Fruit fly (Drosophila melanogaster) whole organism, embryonic: ENCODE results near the gene Dscam2.

Experiments used
- Atf6 ChIP-seq: fragments of 200-800 bp; sonication (Bioruptor generic); IDR thresholded peaks from 2 replicates; pipeline ENCODE4 v1.3.6; 2022; ENCODE audit warnings: missing biosample characterization, missing genetic modification characterization
- CG10959 ChIP-seq: fragments of 200-800 bp; sonication (Bioruptor generic); IDR thresholded peaks from 2 replicates; pipeline ENCODE4 v1.3.6; 2022; ENCODE audit warnings: missing biosample characterization, missing genetic modification characterization
- CG10979 ChIP-seq: fragments of 200-800 bp; sonication (Bioruptor generic); optimal IDR thresholded peaks from 2 replicates; lab custom pipeline; 2018; ENCODE audit warnings: missing biosample characterization, mild to moderate bottlenecking, missing genetic modification characterization, moderate library complexity
- CG12236 ChIP-seq: fragments of 200-800 bp; sonication (Bioruptor generic); optimal IDR thresholded peaks from 2 replicates; lab custom pipeline; 2016; ENCODE audit warnings: missing biosample characterization, missing genetic modification characterization
- CG13424 ChIP-seq: fragments of 200-800 bp; sonication (Bioruptor generic); optimal IDR thresholded peaks from 2 replicates; lab custom pipeline; 2019; ENCODE audit warnings: missing biosample characterization, mild to moderate bottlenecking, missing genetic modification characterization, moderate library complexity
- CG14441 ChIP-seq: fragments of 200-800 bp; sonication (Bioruptor generic); IDR thresholded peaks from 2 replicates; pipeline ENCODE4 v1.3.6; 2022; ENCODE audit warnings: missing biosample characterization, missing genetic modification characterization
- CG1602 ChIP-seq: fragments of 200-800 bp; sonication (Bioruptor generic); optimal IDR thresholded peaks from 3 replicates; lab custom pipeline; 2016; ENCODE audit warnings: missing biosample characterization, missing genetic modification characterization
- CG17385 ChIP-seq: fragments of 200-800 bp; sonication (Bioruptor generic); optimal IDR thresholded peaks from 3 replicates; lab custom pipeline; 2018; ENCODE audit warnings: missing biosample characterization, mild to moderate bottlenecking, missing genetic modification characterization
- CG2116 ChIP-seq: fragments of 200-800 bp; sonication (Bioruptor generic); optimal IDR thresholded peaks from 3 replicates; lab custom pipeline; 2018; ENCODE audit warnings: missing biosample characterization, mild to moderate bottlenecking, missing genetic modification characterization
- CG30403 ChIP-seq: fragments of 200-800 bp; sonication (Bioruptor generic); optimal IDR thresholded peaks from 3 replicates; lab custom pipeline; 2016; ENCODE audit warnings: missing biosample characterization, missing genetic modification characterization
- CG3407 ChIP-seq: fragments of 200-800 bp; sonication (Bioruptor generic); optimal IDR thresholded peaks from 2 replicates; lab custom pipeline; 2018; ENCODE audit warnings: missing biosample characterization, mild to moderate bottlenecking, missing genetic modification characterization
- CG3838 ChIP-seq: fragments of 200-800 bp; sonication (Bioruptor generic); optimal IDR thresholded peaks from 3 replicates; lab custom pipeline; 2016; ENCODE audit warnings: missing biosample characterization, missing genetic modification characterization
- CG3995 ChIP-seq: fragments of 200-800 bp; sonication (Bioruptor generic); optimal IDR thresholded peaks from 3 replicates; lab custom pipeline; 2016; ENCODE audit warnings: missing biosample characterization, missing genetic modification characterization
- CG4360 ChIP-seq: fragments of 200-800 bp; sonication (Bioruptor generic); IDR thresholded peaks from 2 replicates; pipeline ENCODE4 v1.3.6; 2022; ENCODE audit warnings: missing biosample characterization, missing genetic modification characterization
- CG5953 ChIP-seq: fragments of 200-800 bp; sonication (Bioruptor generic); IDR thresholded peaks from 2 replicates; pipeline ENCODE4 v1.3.6; 2022; ENCODE audit warnings: missing biosample characterization, missing genetic modification characterization
- CG6175 ChIP-seq: fragments of 200-800 bp; sonication (Bioruptor generic); IDR thresholded peaks from 3 replicates; pipeline ENCODE4 v1.3.6; 2022; ENCODE audit warnings: missing biosample characterization, missing genetic modification characterization
- CG6689 ChIP-seq: fragments of 200-800 bp; sonication (Bioruptor generic); IDR thresholded peaks from 2 replicates; pipeline ENCODE4 v1.3.6; 2022; ENCODE audit warnings: missing biosample characterization, missing genetic modification characterization
- CG7963 ChIP-seq: fragments of 200-800 bp; sonication (Bioruptor generic); IDR thresholded peaks from 3 replicates; pipeline ENCODE4 v1.3.6; 2022; ENCODE audit warnings: missing biosample characterization, missing genetic modification characterization; ENCODE audit not compliant: partially characterized antibody
- CG8388 ChIP-seq: fragments of 200-800 bp; sonication (Bioruptor generic); optimal IDR thresholded peaks from 2 replicates; lab custom pipeline; 2019; ENCODE audit warnings: missing biosample characterization, mild to moderate bottlenecking, missing genetic modification characterization, moderate library complexity
- CG8478 ChIP-seq: fragments of >200 bp; optimal IDR thresholded peaks from 2 replicates; lab custom pipeline; 2018
- CG9215 ChIP-seq: fragments of 200-800 bp; sonication (Bioruptor generic); IDR thresholded peaks from 2 replicates; pipeline ENCODE4 v1.3.6; 2022; ENCODE audit warnings: missing biosample characterization, missing genetic modification characterization
- CoRest ChIP-seq: fragments of 200-800 bp; sonication (Bioruptor generic); optimal IDR thresholded peaks from 3 replicates; lab custom pipeline; 2018; ENCODE audit warnings: missing biosample characterization, mild to moderate bottlenecking, missing genetic modification characterization, moderate library complexity
- Dfd ChIP-seq, 2 experiments: fragments of >200 bp; optimal IDR thresholded peaks; 2 replicates each; lab custom pipeline; 2017; ENCODE audit warnings: missing biosample characterization in 2 of 2, missing genetic modification characterization in 2 of 2
- Eip74EF ChIP-seq, 2 experiments: fragments of 200-800 bp in 1 of 2; fragments of >200 bp in 1 of 2; sonication (Bioruptor generic) in 1 of 2; optimal IDR thresholded peaks; 2 replicates each; lab custom pipeline; 2017 to 2019; ENCODE audit warnings: missing biosample characterization in 2 of 2, missing genetic modification characterization in 2 of 2, mild to moderate bottlenecking in 1 of 2, moderate library complexity in 1 of 2
- HHEX ChIP-seq: fragments of 200-800 bp; sonication (Bioruptor generic); optimal IDR thresholded peaks from 3 replicates; lab custom pipeline; 2017; ENCODE audit warnings: missing biosample characterization, mild to moderate bottlenecking, missing genetic modification characterization, missing genetic modification reagents
- Kr ChIP-seq: fragments of 200-800 bp; sonication (Bioruptor generic); optimal IDR thresholded peaks from 2 replicates; lab custom pipeline; 2017; ENCODE audit warnings: missing biosample characterization, mild to moderate bottlenecking, missing genetic modification characterization
- Lpt ChIP-seq: fragments of >200 bp; optimal IDR thresholded peaks from 2 replicates; lab custom pipeline; 2018; ENCODE audit warnings: missing biosample characterization, missing genetic modification characterization
- MBD-R2 ChIP-seq: fragments of 200-800 bp; sonication (Bioruptor generic); IDR thresholded peaks from 2 replicates; pipeline ENCODE4 v1.3.6; 2022; ENCODE audit warnings: missing biosample characterization, missing genetic modification characterization
- NC2β ChIP-seq: fragments of 200-800 bp; sonication (Bioruptor generic); optimal IDR thresholded peaks from 2 replicates; lab custom pipeline; 2016; ENCODE audit warnings: missing biosample characterization, missing genetic modification characterization
- Neu2 ChIP-seq: fragments of 200-800 bp; sonication (Bioruptor generic); optimal IDR thresholded peaks from 3 replicates; lab custom pipeline; 2016; ENCODE audit warnings: missing biosample characterization, missing genetic modification characterization, borderline replicate concordance
- Oli ChIP-seq: fragments of 200-800 bp; sonication (Bioruptor generic); optimal IDR thresholded peaks from 2 replicates; lab custom pipeline; 2018; ENCODE audit warnings: missing biosample characterization, mild to moderate bottlenecking, missing genetic modification characterization, moderate library complexity
- Sry-β ChIP-seq: fragments of 200-800 bp; sonication (Bioruptor generic); optimal IDR thresholded peaks from 2 replicates; lab custom pipeline; 2018; ENCODE audit warnings: missing biosample characterization, mild to moderate bottlenecking, missing genetic modification characterization, moderate library complexity
- Trl ChIP-seq, 3 experiments: fragments of >200 bp in 2 of 3; fragments of 200-800 bp in 1 of 3; sonication (Bioruptor generic) in 1 of 3; optimal IDR thresholded peaks; 2 replicates in 1 of 3; 3 replicates in 2 of 3; lab custom pipeline; 2016 to 2017; ENCODE audit warnings: missing biosample characterization in 1 of 3, missing genetic modification characterization in 1 of 3
- Xbp1 ChIP-seq: fragments of 200-800 bp; sonication (Bioruptor generic); optimal IDR thresholded peaks from 3 replicates; lab custom pipeline; 2016; ENCODE audit warnings: missing biosample characterization, mild to moderate bottlenecking, missing genetic modification characterization
- bsh ChIP-seq, 2 experiments: fragments of 200-800 bp; sonication (Bioruptor generic); optimal IDR thresholded peaks; 2 replicates each; lab custom pipeline; 2017 to 2018; ENCODE audit warnings: mild to moderate bottlenecking in 2 of 2, missing biosample characterization in 2 of 2, missing genetic modification characterization in 2 of 2, moderate library complexity in 1 of 2
- chif ChIP-seq, 2 experiments: fragments of 200-800 bp; sonication (Bioruptor generic); optimal IDR thresholded peaks; 3 replicates each; lab custom pipeline; 2016; ENCODE audit warnings: missing biosample characterization in 2 of 2, missing genetic modification characterization in 2 of 2
- chinmo ChIP-seq: fragments of 200-800 bp; sonication (Bioruptor generic); IDR thresholded peaks from 4 replicates; pipeline ENCODE4 v1.3.6; 2022; ENCODE audit warnings: missing biosample characterization, missing genetic modification characterization; ENCODE audit not compliant: partially characterized antibody
- da ChIP-seq: fragments of 200-800 bp; sonication (Bioruptor generic); optimal IDR thresholded peaks from 2 replicates; lab custom pipeline; 2016; ENCODE audit warnings: missing biosample characterization, missing genetic modification characterization
- exex ChIP-seq: fragments of 200-800 bp; sonication (Bioruptor generic); optimal IDR thresholded peaks from 4 replicates; lab custom pipeline; 2018; ENCODE audit warnings: missing biosample characterization, mild to moderate bottlenecking, missing genetic modification characterization, moderate library complexity
- fd96Cb ChIP-seq: fragments of 200-800 bp; sonication (Bioruptor generic); optimal IDR thresholded peaks from 2 replicates; lab custom pipeline; 2018; ENCODE audit warnings: missing biosample characterization, mild to moderate bottlenecking, missing genetic modification characterization, moderate library complexity
- inv ChIP-seq: fragments of 200-800 bp; sonication (Bioruptor generic); IDR thresholded peaks from 2 replicates; pipeline ENCODE4 v1.3.6; 2022; ENCODE audit warnings: missing biosample characterization, missing genetic modification characterization; ENCODE audit not compliant: partially characterized antibody
- knrl ChIP-seq: fragments of 200-800 bp; sonication (Bioruptor generic); IDR thresholded peaks from 3 replicates; pipeline ENCODE4 v1.3.6; 2022; ENCODE audit warnings: missing biosample characterization, missing genetic modification characterization; ENCODE audit not compliant: partially characterized antibody
- mam ChIP-seq: fragments of 200-800 bp; sonication (Bioruptor generic); optimal IDR thresholded peaks from 3 replicates; lab custom pipeline; 2016; ENCODE audit warnings: missing biosample characterization, missing genetic modification characterization
- oc ChIP-seq: fragments of 200-800 bp; sonication (Bioruptor generic); optimal IDR thresholded peaks from 2 replicates; lab custom pipeline; 2018; ENCODE audit warnings: missing biosample characterization, mild to moderate bottlenecking, missing genetic modification characterization, moderate library complexity
- pita ChIP-seq: fragments of 200-800 bp; sonication (Bioruptor generic); optimal IDR thresholded peaks from 2 replicates; lab custom pipeline; 2017; ENCODE audit warnings: missing biosample characterization, mild to moderate bottlenecking, missing genetic modification characterization
- pnt ChIP-seq: fragments of 200-800 bp; sonication (Bioruptor generic); optimal IDR thresholded peaks from 3 replicates; lab custom pipeline; 2016; ENCODE audit warnings: missing biosample characterization, missing genetic modification characterization
- sd ChIP-seq: fragments of 200-800 bp; sonication (Bioruptor generic); optimal IDR thresholded peaks from 3 replicates; lab custom pipeline; 2018; ENCODE audit warnings: missing biosample characterization, mild to moderate bottlenecking, missing genetic modification characterization, moderate library complexity
- sim ChIP-seq: fragments of 200-800 bp; sonication (Bioruptor generic); IDR thresholded peaks from 2 replicates; pipeline ENCODE4 v1.3.6; 2022; ENCODE audit warnings: missing biosample characterization, missing genetic modification characterization
- slp2 ChIP-seq: fragments of 200-800 bp; sonication (Bioruptor generic); optimal IDR thresholded peaks from 2 replicates; lab custom pipeline; 2016; ENCODE audit warnings: missing biosample characterization, missing genetic modification characterization
- twi ChIP-seq: fragments of 200-800 bp; optimal IDR thresholded peaks from 2 replicates; lab custom pipeline; 2019; ENCODE audit warnings: missing biosample characterization, mild to moderate bottlenecking, missing genetic modification characterization, moderate library complexity
- zfh2 ChIP-seq: fragments of 200-800 bp; sonication (Bioruptor generic); optimal IDR thresholded peaks from 2 replicates; lab custom pipeline; 2016; ENCODE audit warnings: missing biosample characterization, missing genetic modification characterization

Gene Dscam2

DNA sequence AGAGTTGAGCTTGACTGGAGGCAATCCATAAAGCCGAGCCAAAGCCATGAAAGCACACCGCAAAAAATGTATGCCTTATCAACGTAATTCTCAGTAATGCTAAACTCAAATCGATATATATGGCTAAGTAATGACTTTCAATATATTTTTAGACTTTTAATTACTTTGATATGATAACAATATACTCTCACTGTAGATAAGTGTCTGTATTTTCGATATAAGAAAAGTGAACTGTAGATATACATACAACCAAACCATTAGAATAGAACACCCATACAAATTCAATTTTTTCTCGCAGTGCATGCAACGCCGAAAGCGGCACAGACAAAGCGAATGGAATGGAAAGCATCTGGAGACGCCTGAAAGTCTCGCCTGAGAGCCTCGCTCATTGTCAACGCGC is 36.1 kb downstream of the Dscam2 start (continued):
- no peak for TF ChIP-seq CG5953
- peak; percentile 8 to 30 for TF ChIP-seq bsh (GFP tag; optimal IDR thresholded peaks at IDR 0.05; lab: Kevin White, UChicago)
- no peak for TF ChIP-seq Neu2
- TF ChIP-seq CG10959 (GFP tag; lab: Robert Waterston, UW), result no peak
- no peak for TF ChIP-seq CG3407
- TF ChIP-seq zfh2 (GFP tag; lab: Kevin White, UChicago), result no peak
- TF ChIP-seq inv (GFP tag; lab: Robert Waterston, UW), result no peak
- TF ChIP-seq CG7963 (GFP tag; lab: Robert Waterston, UW), result no peak
- TF ChIP-seq CG8388 (GFP tag; lab: Kevin White, UChicago), result no peak
- no peak for TF ChIP-seq CG8478 (lab: Kevin White, UChicago)
- TF ChIP-seq chinmo (GFP tag; lab: Robert Waterston, UW), result no peak
- no peak for TF ChIP-seq CG6689 (GFP tag; lab: Robert Waterston, UW)
- TF ChIP-seq pnt, result no peak
- no peak for TF ChIP-seq CG1602 (GFP tag; lab: Kevin White, UChicago)
- TF ChIP-seq CG12236 (GFP tag; lab: Kevin White, UChicago), result no peak
- no peak for TF ChIP-seq Lpt
- no peak for TF ChIP-seq oc (tag; lab: Kevin White, UChicago)
- TF ChIP-seq CG6175 (GFP tag; lab: Robert Waterston, UW), result no peak
- no peak for TF ChIP-seq Sry-β (GFP tag; lab: Kevin White, UChicago)
- TF ChIP-seq CG10979 (tag; lab: Kevin White, UChicago), result peak; percentile 37
- TF ChIP-seq Oli (tag; lab: Kevin White, UChicago), result peak; percentile 22
- no peak for TF ChIP-seq Eip74EF (GFP tag; optimal IDR thresholded peaks at IDR 0.05; lab: Kevin White, UChicago)
- TF ChIP-seq CG9215 (GFP tag; lab: Robert Waterston, UW), result no peak
- no peak for TF ChIP-seq Trl (optimal IDR thresholded peaks at IDR 0.05; lab: Kevin White, UChicago)
- no peak for TF ChIP-seq Trl (GFP tag; optimal IDR thresholded peaks at IDR 0.05; lab: Kevin White, UChicago)
- no peak for TF ChIP-seq MBD-R2
- peak; percentile 20 for TF ChIP-seq CoRest (tag; lab: Kevin White, UChicago)
- TF ChIP-seq sim (GFP tag; lab: Robert Waterston, UW), result no peak
- no peak for TF ChIP-seq mam
- TF ChIP-seq fd96Cb (tag; lab: Kevin White, UChicago), result no peak
- TF ChIP-seq Atf6 (GFP tag; lab: Robert Waterston, UW), result no peak
- no peak for TF ChIP-seq exex
- TF ChIP-seq pita (GFP tag; lab: Kevin White, UChicago), result no peak
- TF ChIP-seq CG3838 (GFP tag; lab: Kevin White, UChicago), result no peak
- no peak for TF ChIP-seq slp2
- TF ChIP-seq chif (GFP tag; optimal IDR thresholded peaks at IDR 0.05; lab: Kevin White, UChicago), result no peak
- TF ChIP-seq CG2116 (GFP tag; lab: Kevin White, UChicago), result no peak
- peak; percentile 13 for TF ChIP-seq CG30403 (GFP tag; lab: Kevin White, UChicago)
- TF ChIP-seq CG13424 (tag; lab: Kevin White, UChicago), result peak; percentile 9
- no peak for TF ChIP-seq NC2β
- TF ChIP-seq HHEX, result no peak
- no peak for TF ChIP-seq CG3995 (GFP tag; lab: Kevin White, UChicago)
- TF ChIP-seq da (GFP tag; lab: Kevin White, UChicago), result no peak
- no peak for TF ChIP-seq CG14441 (GFP tag; lab: Robert Waterston, UW)
- peak; percentile 2 for TF ChIP-seq Xbp1 (GFP tag; lab: Kevin White, UChicago)
- TF ChIP-seq twi (tag; lab: Kevin White, UChicago), result no peak
- no peak for TF ChIP-seq Kr
- no peak for TF ChIP-seq CG17385
- TF ChIP-seq Dfd (GFP tag; optimal IDR thresholded peaks at IDR 0.05; lab: Kevin White, UChicago), result no peak
- TF ChIP-seq sd, result no peak
- no peak for TF ChIP-seq knrl
- no peak for TF ChIP-seq CG4360
